Fruit fly (Drosophila melanogaster): ENCODE results near the gene Lip4.

DNA sequence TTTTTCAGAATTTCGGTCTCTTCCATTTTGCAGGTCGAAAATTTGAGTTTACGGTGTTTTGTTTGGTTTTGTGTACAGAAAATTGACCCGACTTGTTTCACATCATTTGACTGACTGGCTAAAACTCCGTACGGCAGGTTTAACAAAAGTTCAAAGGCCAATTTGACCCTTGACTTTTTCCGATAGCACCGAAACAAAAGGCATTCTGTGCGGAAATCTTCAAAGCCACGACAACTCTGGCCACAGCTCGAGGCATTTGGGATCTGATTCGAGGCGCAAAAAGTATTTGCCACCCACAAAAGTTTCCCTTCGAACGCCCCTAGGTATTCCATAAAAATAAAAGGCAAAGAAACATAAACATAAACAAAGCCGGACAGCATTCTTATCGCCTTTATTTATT is 50.3 kb downstream of the Lip4 start, which contains the start of gene w-cup:
- TF ChIP-seq psq (optimal IDR thresholded peaks at IDR 0.05) (no peak), Sin3A (optimal IDR thresholded peaks at IDR 0.05) (no peak), ttk (optimal IDR thresholded peaks at IDR 0.05) (no peak), h (optimal IDR thresholded peaks at IDR 0.05) (no peak)
